Worm (Caenorhabditis elegans) whole organism, early embryonic: ENCODE measurements around the gene ZK669.5.

Experiments used
- B0310.2 ChIP-seq: sonication (generic microtip); optimal IDR thresholded peaks from 2 replicates; lab custom pipeline; 2016; ENCODE audit warnings: mild to moderate bottlenecking, missing genetic modification characterization, missing compliant biosample characterization
- F13C5.2 ChIP-seq: sonication (generic microtip); optimal IDR thresholded peaks from 2 replicates; lab custom pipeline; 2017; ENCODE audit warnings: mild to moderate bottlenecking, missing genetic modification characterization, inconsistent platforms, missing compliant biosample characterization
- aly-1 ChIP-seq: sonication (generic microtip); optimal IDR thresholded peaks from 2 replicates; lab custom pipeline; 2016; ENCODE audit warnings: missing genetic modification characterization, missing compliant biosample characterization
- ama-1 ChIP-seq: fragments of 150-350 bp; optimal IDR thresholded peaks from 2 replicates; lab custom pipeline; 2014
- ceh-13 ChIP-seq: fragments of 200-800 bp; sonication (Bioruptor generic); optimal IDR thresholded peaks from 2 replicates; lab custom pipeline; 2018; ENCODE audit warnings: mild to moderate bottlenecking, missing genetic modification characterization, missing compliant biosample characterization
- ceh-36 ChIP-seq: sonication (generic microtip); optimal IDR thresholded peaks from 2 replicates; lab custom pipeline; 2016; ENCODE audit warnings: missing genetic modification characterization, inconsistent platforms, missing compliant biosample characterization
- ets-7 ChIP-seq: sonication (generic microtip); optimal IDR thresholded peaks from 2 replicates; lab custom pipeline; 2016; ENCODE audit warnings: missing genotype, missing genetic modification characterization, missing compliant biosample characterization
- flt-1 ChIP-seq: fragments of 200-800 bp; sonication (Bioruptor generic); IDR thresholded peaks from 2 replicates; pipeline ENCODE4 v1.3.6; 2022; ENCODE audit warnings: missing genetic modification characterization, missing compliant biosample characterization
- hmbx-1 ChIP-seq: sonication (generic microtip); optimal IDR thresholded peaks from 2 replicates; lab custom pipeline; 2016; ENCODE audit warnings: mild to moderate bottlenecking, missing genetic modification characterization, missing compliant biosample characterization
- scrt-1 ChIP-seq: fragments of 200-800 bp; sonication (Bioruptor generic); IDR thresholded peaks from 2 replicates; pipeline ENCODE4 v1.3.6; 2022; ENCODE audit warnings: missing genetic modification characterization, missing compliant biosample characterization
- sea-1 ChIP-seq: fragments of 200-800 bp; sonication (Bioruptor generic); conservative IDR thresholded peaks from 2 replicates; pipeline ENCODE4 v1.3.6; 2022; ENCODE audit warnings: missing genetic modification characterization, missing compliant biosample characterization
- tbx-11 ChIP-seq: fragments of 200-800 bp; sonication (Bioruptor generic); IDR thresholded peaks from 2 replicates; pipeline ENCODE4 v1.3.6; 2022; ENCODE audit warnings: missing genetic modification characterization, missing compliant biosample characterization
- tbx-37 ChIP-seq: fragments of 200-800 bp; sonication (Bioruptor generic); conservative IDR thresholded peaks from 2 replicates; pipeline ENCODE4 v1.3.6; 2022; ENCODE audit warnings: missing genetic modification reagents, missing genetic modification characterization, missing compliant biosample characterization
- tra-4 ChIP-seq: sonication (generic microtip); optimal IDR thresholded peaks from 2 replicates; lab custom pipeline; 2017; ENCODE audit warnings: missing genetic modification characterization, missing compliant biosample characterization

- no peak for TF ChIP-seq tra-4 (tag; lab: Kevin White, UChicago)
- TF ChIP-seq hmbx-1, result no peak
- TF ChIP-seq ets-7 (tag; lab: Kevin White, UChicago), result no peak
- TF ChIP-seq ama-1, result no peak
- no peak for TF ChIP-seq aly-1 (tag; lab: Kevin White, UChicago)
- TF ChIP-seq sea-1 (GFP tag; lab: Robert Waterston, UW), result no peak
- no peak for TF ChIP-seq ceh-36 (tag; lab: Kevin White, UChicago)
- TF ChIP-seq tbx-37 (GFP tag; lab: Robert Waterston, UW), result no peak
- no peak for TF ChIP-seq F13C5.2 (tag; lab: Kevin White, UChicago)
- no peak for TF ChIP-seq flt-1 (GFP tag; lab: Robert Waterston, UW)
- TF ChIP-seq ceh-13 (GFP tag; lab: Kevin White, UChicago), result no peak
- TF ChIP-seq B0310.2 (tag; lab: Kevin White, UChicago), result no peak
- no peak for TF ChIP-seq tbx-11 (GFP tag; lab: Robert Waterston, UW)
- no peak for TF ChIP-seq scrt-1 (GFP tag; lab: Robert Waterston, UW)
These were observed 2.3 kb downstream of the ZK669.5 start for ce11 chrII:7944333-7944744.
